Fruit fly (Drosophila melanogaster) whole organism, embryonic: ENCODE data around the gene Cyfip.

Experiments used
- CG10209 ChIP-seq: fragments of 200-800 bp; sonication (Bioruptor generic); optimal IDR thresholded peaks from 3 replicates; lab custom pipeline; 2017; ENCODE audit warnings: missing biosample characterization, mild to moderate bottlenecking, missing genetic modification characterization, missing genetic modification reagents
- CG11695 ChIP-seq: fragments of 200-800 bp; sonication (Bioruptor generic); IDR thresholded peaks from 3 replicates; pipeline ENCODE4 v1.3.6; 2022; ENCODE audit warnings: missing biosample characterization, missing genetic modification characterization
- CG1233 ChIP-seq: fragments of 200-800 bp; sonication (Bioruptor generic); optimal IDR thresholded peaks from 4 replicates; lab custom pipeline; 2018; ENCODE audit warnings: missing biosample characterization, mild to moderate bottlenecking, missing genetic modification characterization
- CG13894 ChIP-seq: fragments of 200-800 bp; sonication (Bioruptor generic); optimal IDR thresholded peaks from 3 replicates; lab custom pipeline; 2018; ENCODE audit warnings: missing biosample characterization, mild to moderate bottlenecking, missing genetic modification characterization, moderate library complexity
- CG15514 ChIP-seq: fragments of 200-800 bp; sonication (Bioruptor generic); optimal IDR thresholded peaks from 3 replicates; lab custom pipeline; 2017; ENCODE audit warnings: missing biosample characterization, missing genetic modification characterization, mild to moderate bottlenecking, moderate library complexity, missing genetic modification reagents
- CG1647 ChIP-seq: fragments of 200-800 bp; sonication (Bioruptor generic); optimal IDR thresholded peaks from 3 replicates; lab custom pipeline; 2016; ENCODE audit warnings: missing biosample characterization, missing genetic modification characterization
- CG17359 ChIP-seq: fragments of 200-800 bp; sonication (Bioruptor generic); optimal IDR thresholded peaks from 3 replicates; lab custom pipeline; 2018; ENCODE audit warnings: missing biosample characterization, mild to moderate bottlenecking, missing genetic modification characterization, moderate library complexity
- CG17802 ChIP-seq: fragments of 200-800 bp; sonication (Bioruptor generic); optimal IDR thresholded peaks from 2 replicates; lab custom pipeline; 2018; ENCODE audit warnings: missing biosample characterization, mild to moderate bottlenecking, missing genetic modification characterization, moderate library complexity
- CG18262 ChIP-seq: fragments of 200-800 bp; optimal IDR thresholded peaks from 3 replicates; lab custom pipeline; 2019; ENCODE audit warnings: missing biosample characterization, mild to moderate bottlenecking, missing genetic modification characterization, moderate library complexity
- CG2129 ChIP-seq: fragments of 200-800 bp; sonication (Bioruptor generic); IDR thresholded peaks from 2 replicates; pipeline ENCODE4 v1.3.6; 2022; ENCODE audit warnings: missing biosample characterization, missing genetic modification characterization; ENCODE audit not compliant: partially characterized antibody
- CG3281 ChIP-seq: fragments of 200-800 bp; sonication (Bioruptor generic); optimal IDR thresholded peaks from 3 replicates; lab custom pipeline; 2017; ENCODE audit warnings: missing biosample characterization, mild to moderate bottlenecking, missing genetic modification characterization
- CG34224 ChIP-seq: fragments of 200-800 bp; sonication (Bioruptor generic); IDR thresholded peaks from 3 replicates; pipeline ENCODE4 v1.3.6; 2022; ENCODE audit warnings: missing biosample characterization, missing genetic modification characterization; ENCODE audit not compliant: partially characterized antibody
- CG3726 ChIP-seq: fragments of 200-800 bp; sonication (Bioruptor generic); IDR thresholded peaks from 3 replicates; pipeline ENCODE4, ENCODE4 v1.3.6; 2022; ENCODE audit warnings: missing biosample characterization, missing genetic modification characterization
- CG3838 ChIP-seq: fragments of 200-800 bp; sonication (Bioruptor generic); optimal IDR thresholded peaks from 3 replicates; lab custom pipeline; 2016; ENCODE audit warnings: missing biosample characterization, missing genetic modification characterization
- CG4360 ChIP-seq: fragments of 200-800 bp; sonication (Bioruptor generic); IDR thresholded peaks from 2 replicates; pipeline ENCODE4 v1.3.6; 2022; ENCODE audit warnings: missing biosample characterization, missing genetic modification characterization
- CG5245 ChIP-seq: fragments of 200-800 bp; sonication (Bioruptor generic); optimal IDR thresholded peaks from 3 replicates; lab custom pipeline; 2016; ENCODE audit warnings: missing biosample characterization, missing genetic modification characterization
- CG5953 ChIP-seq: fragments of 200-800 bp; sonication (Bioruptor generic); IDR thresholded peaks from 2 replicates; pipeline ENCODE4 v1.3.6; 2022; ENCODE audit warnings: missing biosample characterization, missing genetic modification characterization
- CG6791 ChIP-seq: fragments of 200-800 bp; sonication (Bioruptor generic); IDR thresholded peaks from 3 replicates; pipeline ENCODE4 v1.3.6; 2022; ENCODE audit warnings: missing biosample characterization, missing genetic modification characterization; ENCODE audit not compliant: partially characterized antibody
- CG9437 ChIP-seq: fragments of 200-800 bp; sonication (Bioruptor generic); optimal IDR thresholded peaks from 2 replicates; lab custom pipeline; 2018; ENCODE audit warnings: missing biosample characterization, mild to moderate bottlenecking, missing genetic modification characterization
- CG9797 ChIP-seq: fragments of 200-800 bp; sonication (Bioruptor generic); optimal IDR thresholded peaks from 3 replicates; lab custom pipeline; 2018; ENCODE audit warnings: missing biosample characterization, mild to moderate bottlenecking, missing genetic modification characterization
- D ChIP-seq, 2 experiments: fragments of 200-800 bp in 1 of 2; fragments of >200 bp in 1 of 2; sonication (Bioruptor generic) in 1 of 2; optimal IDR thresholded peaks; 2 replicates in 1 of 2; 3 replicates in 1 of 2; lab custom pipeline; 2017; ENCODE audit warnings: mild to moderate bottlenecking in 1 of 2, missing biosample characterization in 1 of 2, missing genetic modification characterization in 1 of 2, missing genetic modification reagents in 1 of 2
- D19A ChIP-seq: fragments of 200-800 bp; optimal IDR thresholded peaks from 3 replicates; lab custom pipeline; 2019; ENCODE audit warnings: missing biosample characterization, mild to moderate bottlenecking, missing genetic modification characterization, moderate library complexity
- Dbx ChIP-seq: fragments of 200-800 bp; sonication (Bioruptor generic); IDR thresholded peaks from 3 replicates; pipeline ENCODE4 v1.3.6; 2022; ENCODE audit warnings: missing biosample characterization, missing genetic modification characterization
- Eip74EF ChIP-seq, 2 experiments: fragments of 200-800 bp in 1 of 2; fragments of >200 bp in 1 of 2; sonication (Bioruptor generic) in 1 of 2; optimal IDR thresholded peaks; 2 replicates each; lab custom pipeline; 2017 to 2019; ENCODE audit warnings: missing biosample characterization in 2 of 2, missing genetic modification characterization in 2 of 2, mild to moderate bottlenecking in 1 of 2, moderate library complexity in 1 of 2
- Ets97D ChIP-seq: fragments of 200-800 bp; sonication (Bioruptor generic); optimal IDR thresholded peaks from 3 replicates; lab custom pipeline; 2016; ENCODE audit warnings: missing biosample characterization, missing genetic modification characterization
- HLHmδ ChIP-seq: fragments of 200-800 bp; sonication (Bioruptor generic); optimal IDR thresholded peaks from 2 replicates; lab custom pipeline; 2018; ENCODE audit warnings: missing biosample characterization, mild to moderate bottlenecking, missing genetic modification characterization, moderate library complexity
- Hr51 ChIP-seq, 2 experiments: fragments of 200-800 bp; sonication (Bioruptor generic); optimal IDR thresholded peaks; 2 replicates in 1 of 2; 3 replicates in 1 of 2; lab custom pipeline; 2016 to 2018; ENCODE audit warnings: missing biosample characterization in 2 of 2, missing genetic modification characterization in 2 of 2, mild to moderate bottlenecking in 1 of 2, moderate library complexity in 1 of 2
- MBD-R2 ChIP-seq: fragments of 200-800 bp; sonication (Bioruptor generic); IDR thresholded peaks from 2 replicates; pipeline ENCODE4 v1.3.6; 2022; ENCODE audit warnings: missing biosample characterization, missing genetic modification characterization
- MESR4 ChIP-seq: fragments of 200-800 bp; sonication (Bioruptor generic); optimal IDR thresholded peaks from 2 replicates; lab custom pipeline; 2018; ENCODE audit warnings: missing biosample characterization, mild to moderate bottlenecking, missing genetic modification characterization, moderate library complexity
- Mad ChIP-seq: fragments of 200-800 bp; sonication (Bioruptor generic); optimal IDR thresholded peaks from 2 replicates; lab custom pipeline; 2016; ENCODE audit warnings: missing biosample characterization, missing genetic modification characterization
- Nf-YB ChIP-seq: fragments of 200-800 bp; sonication (Bioruptor generic); optimal IDR thresholded peaks from 3 replicates; lab custom pipeline; 2019; ENCODE audit warnings: missing biosample characterization, mild to moderate bottlenecking, missing genetic modification characterization, moderate library complexity
- Pdp1 ChIP-seq, 2 experiments: fragments of 200-800 bp; sonication (Bioruptor generic); optimal IDR thresholded peaks; 3 replicates each; lab custom pipeline; 2016; ENCODE audit warnings: missing biosample characterization in 2 of 2, missing genetic modification characterization in 2 of 2, mild to moderate bottlenecking in 1 of 2, moderate library complexity in 1 of 2
- Rx ChIP-seq: fragments of 200-800 bp; sonication (Bioruptor generic); IDR thresholded peaks from 2 replicates; pipeline ENCODE4 v1.3.6; 2022; ENCODE audit warnings: missing biosample characterization, missing genetic modification characterization
- Scr ChIP-seq: fragments of 200-800 bp; sonication (Bioruptor generic); IDR thresholded peaks from 2 replicates; pipeline ENCODE4 v1.3.6; 2022; ENCODE audit warnings: missing biosample characterization, missing genetic modification characterization; ENCODE audit not compliant: partially characterized antibody
- Sox100B ChIP-seq: fragments of 200-800 bp; sonication (Bioruptor generic); optimal IDR thresholded peaks from 3 replicates; lab custom pipeline; 2018; ENCODE audit warnings: missing biosample characterization, mild to moderate bottlenecking, missing genetic modification characterization
- Xbp1 ChIP-seq: fragments of 200-800 bp; sonication (Bioruptor generic); optimal IDR thresholded peaks from 3 replicates; lab custom pipeline; 2016; ENCODE audit warnings: missing biosample characterization, mild to moderate bottlenecking, missing genetic modification characterization
- ab ChIP-seq: fragments of 200-800 bp; sonication (Bioruptor generic); optimal IDR thresholded peaks from 2 replicates; lab custom pipeline; 2016; ENCODE audit warnings: missing biosample characterization, missing genetic modification characterization
- ac ChIP-seq: fragments of 200-800 bp; sonication (Bioruptor generic); optimal IDR thresholded peaks from 3 replicates; lab custom pipeline; 2017; ENCODE audit warnings: missing biosample characterization, mild to moderate bottlenecking, missing genetic modification characterization
- bcd ChIP-seq: fragments of 200-800 bp; sonication (Bioruptor generic); optimal IDR thresholded peaks from 2 replicates; lab custom pipeline; 2017; ENCODE audit warnings: missing biosample characterization, mild to moderate bottlenecking, missing genetic modification characterization
- exex ChIP-seq: fragments of 200-800 bp; sonication (Bioruptor generic); optimal IDR thresholded peaks from 4 replicates; lab custom pipeline; 2018; ENCODE audit warnings: missing biosample characterization, mild to moderate bottlenecking, missing genetic modification characterization, moderate library complexity
- gem ChIP-seq: fragments of 200-800 bp; sonication (Bioruptor generic); optimal IDR thresholded peaks from 2 replicates; lab custom pipeline; 2019; ENCODE audit warnings: missing biosample characterization, mild to moderate bottlenecking, missing genetic modification characterization, moderate library complexity
- gt ChIP-seq: fragments of 200-800 bp; sonication (Bioruptor generic); IDR thresholded peaks from 2 replicates; pipeline ENCODE4 v1.3.6; 2022; ENCODE audit warnings: missing biosample characterization, missing genetic modification characterization
- h ChIP-seq: fragments of >200 bp; optimal IDR thresholded peaks from 2 replicates; lab custom pipeline; 2017
- lab ChIP-seq: fragments of 200-800 bp; sonication (Bioruptor generic); optimal IDR thresholded peaks from 3 replicates; lab custom pipeline; 2017; ENCODE audit warnings: missing biosample characterization, missing genetic modification characterization, mild to moderate bottlenecking, moderate library complexity, missing genetic modification reagents
- mam ChIP-seq: fragments of 200-800 bp; sonication (Bioruptor generic); optimal IDR thresholded peaks from 3 replicates; lab custom pipeline; 2016; ENCODE audit warnings: missing biosample characterization, missing genetic modification characterization
- pros ChIP-seq: fragments of 200-800 bp; sonication (Bioruptor generic); optimal IDR thresholded peaks from 3 replicates; lab custom pipeline; 2019; ENCODE audit warnings: missing biosample characterization, mild to moderate bottlenecking, missing genetic modification characterization, moderate library complexity
- ranshi ChIP-seq: fragments of 200-800 bp; sonication (Bioruptor generic); IDR thresholded peaks from 2 replicates; pipeline ENCODE4 v1.3.6; 2022; ENCODE audit warnings: missing biosample characterization, missing genetic modification characterization
- slou ChIP-seq: fragments of 200-800 bp; sonication (Bioruptor generic); optimal IDR thresholded peaks from 3 replicates; lab custom pipeline; 2016; ENCODE audit warnings: missing biosample characterization, missing genetic modification characterization
- tio ChIP-seq: fragments of 200-800 bp; sonication (Bioruptor generic); optimal IDR thresholded peaks from 2 replicates; lab custom pipeline; 2017; ENCODE audit warnings: missing biosample characterization, missing genetic modification characterization, inconsistent platforms
- tna ChIP-seq: fragments of 200-800 bp; sonication (Bioruptor generic); IDR thresholded peaks from 2 replicates; pipeline ENCODE4 v1.3.6; 2022; ENCODE audit warnings: missing biosample characterization, missing genetic modification characterization; ENCODE audit not compliant: partially characterized antibody

Gene Cyfip

dm6 chr3R:15287763-15288162 is 45.3 kb upstream of the Cyfip start (continued):
- TF ChIP-seq D (optimal IDR thresholded peaks at IDR 0.05; lab: Kevin White, UChicago) (no peak), D (GFP tag; optimal IDR thresholded peaks at IDR 0.05; lab: Kevin White, UChicago) (no peak), Mad (no peak), Dbx (GFP tag; lab: Robert Waterston, UW) (no peak), HLHmδ (GFP tag; lab: Kevin White, UChicago) (peak; percentile 16), lab (no peak), mam (GFP tag; lab: Kevin White, UChicago) (peak; percentile 28), gt (no peak), CG15514 (GFP tag; lab: Kevin White, UChicago) (peak; percentile 83), exex (tag; lab: Kevin White, UChicago) (no peak), Hr51 (GFP tag; optimal IDR thresholded peaks at IDR 0.05; lab: Kevin White, UChicago) (peak in 1 of 2 experiments; percentile 7), CG18262 (tag; lab: Kevin White, UChicago) (no peak), MESR4 (GFP tag; lab: Kevin White, UChicago) (peak; percentile 63), CG13894 (tag; lab: Kevin White, UChicago) (peak; percentile 14), CG3838 (GFP tag; lab: Kevin White, UChicago) (no peak), CG3726 (GFP tag; lab: Robert Waterston, UW) (no peak), Xbp1 (GFP tag; lab: Kevin White, UChicago) (peak; percentile 25), ab (GFP tag; lab: Kevin White, UChicago) (no peak), CG1647 (GFP tag; lab: Kevin White, UChicago) (no peak), CG5953 (GFP tag; lab: Robert Waterston, UW) (no peak), Pdp1 (GFP tag; optimal IDR thresholded peaks at IDR 0.05; lab: Kevin White, UChicago) (peak in 1 of 2 experiments; percentile 54), CG6791 (no peak), pros (GFP tag; lab: Kevin White, UChicago) (no peak), CG34224 (no peak), D19A (tag; lab: Kevin White, UChicago) (no peak), CG9437 (no peak), tna (GFP tag; lab: Robert Waterston, UW) (no peak), CG10209 (GFP tag; lab: Kevin White, UChicago) (no peak), CG3281 (GFP tag; lab: Kevin White, UChicago) (no peak), tio (no peak), Ets97D (GFP tag; lab: Kevin White, UChicago) (peak; percentile 75), CG11695 (GFP tag; lab: Robert Waterston, UW) (no peak), ac (GFP tag; lab: Kevin White, UChicago) (no peak), Nf-YB (GFP tag; lab: Kevin White, UChicago) (no peak), h (lab: Kevin White, UChicago) (no peak), ranshi (GFP tag; lab: Robert Waterston, UW) (no peak), CG9797 (GFP tag; lab: Kevin White, UChicago) (peak; percentile 95), slou (no peak), CG17802 (tag; lab: Kevin White, UChicago) (no peak), CG5245 (no peak), Eip74EF (GFP tag; optimal IDR thresholded peaks at IDR 0.05; lab: Kevin White, UChicago) (no peak), Rx (GFP tag; lab: Robert Waterston, UW) (no peak), CG2129 (GFP tag; lab: Robert Waterston, UW) (no peak), CG4360 (GFP tag; lab: Robert Waterston, UW) (no peak), Sox100B (GFP tag; lab: Kevin White, UChicago) (no peak), CG17359 (tag; lab: Kevin White, UChicago) (no peak), gem (tag; lab: Kevin White, UChicago) (no peak), MBD-R2 (GFP tag; lab: Robert Waterston, UW) (no peak), bcd (GFP tag; lab: Kevin White, UChicago) (peak; percentile 28), CG1233 (GFP tag; lab: Kevin White, UChicago) (no peak), Scr (no peak)
